Worm (Caenorhabditis elegans): ENCODE data around the gene F59A1.18.

DNA sequence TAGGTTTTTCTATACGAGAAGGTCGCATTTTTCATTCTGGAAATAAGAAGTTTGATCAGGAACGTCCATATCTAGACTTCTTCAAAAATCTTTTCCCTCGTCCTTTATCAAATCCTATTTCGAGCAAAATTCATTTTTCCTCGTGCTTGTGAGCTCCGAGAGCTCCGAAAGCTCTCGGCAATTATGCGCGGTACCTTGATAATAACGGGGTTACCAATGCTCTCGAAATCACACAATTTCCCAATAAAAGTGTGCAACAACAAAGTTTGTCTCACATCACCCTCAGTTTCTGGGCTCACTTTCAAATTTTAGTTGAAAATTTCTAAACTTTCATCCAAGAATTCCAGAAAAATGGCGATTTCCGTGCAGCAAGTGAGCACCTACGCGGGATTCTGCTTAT is 18.2 kb downstream of the F59A1.18 start, which contains the start of gene str-89:
- TF ChIP-seq him-1 (tag; optimal IDR thresholded peaks at IDR 0.05) = no peak
- no peak for TF ChIP-seq W03F9.2 (tag; optimal IDR thresholded peaks at IDR 0.05)
- TF ChIP-seq dao-5 (tag; optimal IDR thresholded peaks at IDR 0.05) = no peak

Data from whole organism, L4/young adult.